Worm (Caenorhabditis elegans): ENCODE results near the gene jbts-14.

jbts-14 gene

ce11 chrX:8716822-8717221 lies 12.7 kb downstream of the jbts-14 start, which contains the start of gene F53A9.7:
F53A9.7 (minus strand) TSS chrX:8716922.
- TF ChIP-seq nhr-85 (tag) (peak; percentile 35), unc-62 (GFP tag; optimal IDR thresholded peaks at IDR 0.05) (no peak)

ce11 chrX:8718153-8718552 lies 14.0 kb downstream of the jbts-14 start:
- TF ChIP-seq efl-1 (optimal IDR thresholded peaks at IDR 0.05) (no peak), efl-1 (GFP tag; optimal IDR thresholded peaks at IDR 0.05 in 1 of 2) (peak in 1 of 2 experiments; percentile 5), egl-13 (tag; optimal IDR thresholded peaks at IDR 0.05) (no peak)

- TF ChIP-seq pax-3 (tag; optimal IDR thresholded peaks at IDR 0.05) (peak; percentile 11), nhr-71 (tag; optimal IDR thresholded peaks at IDR 0.05) (no peak), ceh-88 (GFP tag; IDR thresholded peaks at IDR 0.05) (no peak), lin-35 (GFP tag; optimal IDR thresholded peaks at IDR 0.05) (peak in 1 of 2 experiments; percentile 4), elt-2 (tag; optimal IDR thresholded peaks at IDR 0.05) (peak; percentile 9), sup-37 (GFP tag; optimal IDR thresholded peaks at IDR 0.05) (no peak)
These were observed 14.8 kb downstream of the jbts-14 start, which contains the start of gene F53A9.8 for ce11 chrX:8718856-8719255. F53A9.8 (minus strand) TSS chrX:8718904.

ce11 chrX:8719888-8720287 lies 15.8 kb downstream of the jbts-14 start:
- TF ChIP-seq lin-15B (tag; optimal IDR thresholded peaks at IDR 0.05) (no peak), nhr-20 (tag; optimal IDR thresholded peaks at IDR 0.05) (peak; percentile 49), elt-2 (tag; optimal IDR thresholded peaks at IDR 0.05) (peak; percentile 48), lin-35 (GFP tag; optimal IDR thresholded peaks at IDR 0.05) (peak in 1 of 2 experiments; percentile 2)

- no peak for TF ChIP-seq nhr-19 (GFP tag; conservative IDR thresholded peaks at IDR 0.05)
- no peak for TF ChIP-seq nhr-71 (tag; optimal IDR thresholded peaks at IDR 0.05)
- no peak for TF ChIP-seq nhr-85 (tag)
- TF ChIP-seq sptf-1 (tag; optimal IDR thresholded peaks at IDR 0.05) = no peak
- no peak for TF ChIP-seq hlh-17 (GFP tag; optimal IDR thresholded peaks at IDR 0.05; ENCODE audit: borderline replicate concordance)
- TF ChIP-seq elt-2 (tag; optimal IDR thresholded peaks at IDR 0.05) = no peak
- no peak for TF ChIP-seq tlp-1 (tag; optimal IDR thresholded peaks at IDR 0.05)
- TF ChIP-seq dpl-1 (GFP tag; optimal IDR thresholded peaks at IDR 0.05) = no peak
- no peak for TF ChIP-seq fkh-10 (GFP tag; optimal IDR thresholded peaks at IDR 0.05)
- no peak for TF ChIP-seq lin-35 (GFP tag; optimal IDR thresholded peaks at IDR 0.05)
- no peak for TF ChIP-seq C34B4.2 (tag; optimal IDR thresholded peaks at IDR 0.05)
These were observed 16.6 kb downstream of the jbts-14 start, which contains the start of gene F53A9.9 for ce11 chrX:8720658-8721057. F53A9.9 (minus strand) TSS chrX:8720758.

ce11 chrX:8721273-8721672 lies 17.2 kb downstream of the jbts-14 start:
- TF ChIP-seq lin-39 (tag; optimal IDR thresholded peaks at IDR 0.05) (no peak), nhr-77 (tag; optimal IDR thresholded peaks at IDR 0.05) (peak; percentile 31), tlp-1 (tag; optimal IDR thresholded peaks at IDR 0.05) (no peak), nhr-84 (tag; optimal IDR thresholded peaks at IDR 0.05) (no peak), lin-14 (GFP tag; optimal IDR thresholded peaks at IDR 0.05) (peak; percentile 43)

- TF ChIP-seq aha-1 (tag; optimal IDR thresholded peaks at IDR 0.05) (no peak), tlp-1 (tag; optimal IDR thresholded peaks at IDR 0.05) (no peak), sox-4 (tag; optimal IDR thresholded peaks at IDR 0.05) (no peak), dpl-1 (GFP tag; optimal IDR thresholded peaks at IDR 0.05) (no peak), hlh-4 (tag; optimal IDR thresholded peaks at IDR 0.05) (no peak), fkh-4 (tag; optimal IDR thresholded peaks at IDR 0.05; ENCODE audit: borderline replicate concordance) (no peak), xbp-1 (tag; optimal IDR thresholded peaks at IDR 0.05) (no peak), unc-62 (GFP tag; optimal IDR thresholded peaks at IDR 0.05) (no peak), sup-37 (GFP tag; optimal IDR thresholded peaks at IDR 0.05) (no peak), nhr-12 (tag; optimal IDR thresholded peaks at IDR 0.05) (no peak), snu-23 (GFP tag; optimal IDR thresholded peaks at IDR 0.05) (no peak), lir-3 (tag; optimal IDR thresholded peaks at IDR 0.05; ENCODE audit: poor library complexity) (no peak), nhr-47 (tag; optimal IDR thresholded peaks at IDR 0.05) (no peak), efl-3 (GFP tag; optimal IDR thresholded peaks at IDR 0.05) (no peak), nhr-85 (tag) (no peak)
These were observed 19.1 kb downstream of the jbts-14 start, which contains the start of gene tnt-2 for ce11 chrX:8723127-8723600. tnt-2 (minus strand) TSS chrX:8723550.

Data from whole organism, L1 larva.